Fruit fly (Drosophila melanogaster) whole organism, adult: Measurements from ENCODE around the gene CG6565.

Source experiments
- CG7101 ChIP-seq: fragments of 200-800 bp; sonication (Bioruptor generic); optimal IDR thresholded peaks from 2 replicates; lab custom pipeline; 2018; ENCODE audit warnings: missing biosample characterization, mild to moderate bottlenecking, missing genetic modification characterization, moderate library complexity
- cic ChIP-seq: fragments of 200-800 bp; sonication (Bioruptor generic); optimal IDR thresholded peaks from 2 replicates; lab custom pipeline; 2017; ENCODE audit warnings: missing biosample characterization, mild to moderate bottlenecking, missing genetic modification characterization, moderate library complexity
- cnc ChIP-seq, 2 experiments: fragments of >200 bp; optimal IDR thresholded peaks; 2 replicates each; lab custom pipeline; 2017
- pad ChIP-seq: fragments of 200-800 bp; sonication (Bioruptor generic); optimal IDR thresholded peaks from 3 replicates; lab custom pipeline; 2017; ENCODE audit warnings: missing biosample characterization, missing genetic modification characterization, mild to moderate bottlenecking, moderate library complexity, missing genetic modification reagents

DNA sequence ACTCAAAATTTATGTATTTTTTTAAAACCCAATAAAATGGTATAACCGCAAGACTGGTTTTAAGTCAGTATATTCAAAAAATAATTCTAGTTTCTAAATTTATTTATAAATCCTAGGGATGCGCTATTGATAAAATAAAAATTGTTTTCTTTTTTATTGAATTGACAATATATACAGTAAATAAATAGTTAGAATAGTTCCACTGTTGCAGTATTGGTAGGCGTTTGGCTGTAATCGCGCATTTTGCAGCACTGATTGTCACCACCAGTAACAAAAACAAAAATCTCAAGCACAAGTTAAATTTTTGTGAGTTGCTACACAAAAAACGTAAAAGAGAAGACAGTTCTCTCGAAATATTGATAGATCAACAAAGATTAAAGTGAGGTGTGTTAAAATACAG is 4.9 kb upstream of the CG6565 start, which contains the start of gene CG31855:
- TF ChIP-seq CG7101 (tag; lab: Kevin White, UChicago) (peak; percentile 93), pad (GFP tag; lab: Kevin White, UChicago) (peak; percentile 84), cic (peak; percentile 78), cnc (optimal IDR thresholded peaks at IDR 0.05; lab: Kevin White, UChicago) (no peak)
